Fruit fly (Drosophila melanogaster) whole organism, pupa: Measurements from ENCODE around the gene ca.
A peak's percentile ranks its signal among the peaks of the same experiment; 100 is the strongest.

Source experiments
- CG10348 ChIP-seq: fragments of 200-800 bp; sonication (Bioruptor generic); IDR thresholded peaks from 2 replicates; pipeline ENCODE4 v1.3.6; 2022; ENCODE audit warnings: missing biosample characterization, missing genetic modification characterization
- CG12605 ChIP-seq: fragments of 200-800 bp; sonication (Bioruptor generic); IDR thresholded peaks from 2 replicates; pipeline ENCODE4 v1.3.6; 2022; ENCODE audit warnings: missing biosample characterization, missing genetic modification characterization
- CG13204 ChIP-seq: fragments of 200-800 bp; sonication (Bioruptor generic); optimal IDR thresholded peaks from 2 replicates; lab custom pipeline; 2018; ENCODE audit warnings: missing biosample characterization, mild to moderate bottlenecking, missing genetic modification characterization, moderate library complexity
- CG14655 ChIP-seq: fragments of 200-800 bp; sonication (Bioruptor generic); optimal IDR thresholded peaks from 3 replicates; lab custom pipeline; 2017; ENCODE audit warnings: mild to moderate bottlenecking, missing biosample characterization, missing genetic modification reagents, missing genetic modification characterization
- CG15710 ChIP-seq: fragments of 200-800 bp; sonication (Bioruptor generic); optimal IDR thresholded peaks from 2 replicates; lab custom pipeline; 2018; ENCODE audit warnings: missing biosample characterization, mild to moderate bottlenecking, missing genetic modification characterization, moderate library complexity
- CG17806 ChIP-seq: fragments of 200-800 bp; sonication (Bioruptor generic); optimal IDR thresholded peaks from 2 replicates; lab custom pipeline; 2018; ENCODE audit warnings: missing biosample characterization, mild to moderate bottlenecking, missing genetic modification characterization, moderate library complexity
- CG32121 ChIP-seq: fragments of 200-800 bp; sonication (Bioruptor generic); IDR thresholded peaks from 2 replicates; pipeline ENCODE4 v1.3.6; 2022; ENCODE audit warnings: missing biosample characterization, missing genetic modification characterization
- CG34367 ChIP-seq: fragments of 200-800 bp; sonication (Bioruptor generic); optimal IDR thresholded peaks from 2 replicates; lab custom pipeline; 2018; ENCODE audit warnings: missing biosample characterization, mild to moderate bottlenecking, missing genetic modification characterization
- CG4496 ChIP-seq: fragments of 200-800 bp; sonication (Bioruptor generic); IDR thresholded peaks from 3 replicates; pipeline ENCODE4 v1.3.6; 2022; ENCODE audit warnings: missing biosample characterization, missing genetic modification characterization
- CG8159 ChIP-seq: fragments of 200-800 bp; sonication (Bioruptor generic); optimal IDR thresholded peaks from 3 replicates; lab custom pipeline; 2018; ENCODE audit warnings: missing biosample characterization, mild to moderate bottlenecking, missing genetic modification characterization, moderate library complexity
- CG8301 ChIP-seq: fragments of 200-800 bp; sonication (Bioruptor generic); optimal IDR thresholded peaks from 2 replicates; lab custom pipeline; 2018; ENCODE audit warnings: missing biosample characterization, mild to moderate bottlenecking, missing genetic modification characterization
- CG9948 ChIP-seq: fragments of 200-800 bp; sonication (Bioruptor generic); optimal IDR thresholded peaks from 2 replicates; lab custom pipeline; 2018; ENCODE audit warnings: missing biosample characterization, mild to moderate bottlenecking, missing genetic modification characterization, moderate library complexity
- D1 ChIP-seq: fragments of 200-800 bp; sonication (Bioruptor generic); optimal IDR thresholded peaks from 2 replicates; lab custom pipeline; 2018; ENCODE audit warnings: missing biosample characterization, mild to moderate bottlenecking, missing genetic modification characterization, moderate library complexity
- EcR ChIP-seq: fragments of 200-800 bp; sonication (Bioruptor generic); optimal IDR thresholded peaks from 3 replicates; lab custom pipeline; 2019; ENCODE audit warnings: missing biosample characterization, missing genetic modification characterization, mild to moderate bottlenecking, moderate library complexity, missing genetic modification reagents
- Ets98B ChIP-seq: fragments of 200-800 bp; sonication (Bioruptor generic); IDR thresholded peaks from 2 replicates; pipeline ENCODE4 v1.3.6; 2022; ENCODE audit warnings: missing biosample characterization, missing genetic modification characterization
- Pif1A ChIP-seq: fragments of 200-800 bp; sonication (Bioruptor generic); optimal IDR thresholded peaks from 3 replicates; lab custom pipeline; 2016; ENCODE audit warnings: missing biosample characterization, missing genetic modification characterization
- Pif1B ChIP-seq: fragments of 200-800 bp; sonication (Bioruptor generic); optimal IDR thresholded peaks from 3 replicates; lab custom pipeline; 2016; ENCODE audit warnings: missing biosample characterization, missing genetic modification characterization
- Snoo ChIP-seq: fragments of 200-800 bp; sonication (Bioruptor generic); optimal IDR thresholded peaks from 3 replicates; lab custom pipeline; 2017; ENCODE audit warnings: missing biosample characterization, mild to moderate bottlenecking, missing genetic modification characterization, inconsistent platforms
- fd96Ca ChIP-seq: fragments of 200-800 bp; sonication (Bioruptor generic); IDR thresholded peaks from 3 replicates; pipeline ENCODE4 v1.3.6; 2022; ENCODE audit warnings: missing biosample characterization, missing genetic modification characterization
- gl ChIP-seq: fragments of 200-800 bp; sonication (Bioruptor generic); optimal IDR thresholded peaks from 2 replicates; lab custom pipeline; 2018; ENCODE audit warnings: missing biosample characterization, mild to moderate bottlenecking, missing genetic modification characterization
- rn ChIP-seq: fragments of 200-800 bp; sonication (Bioruptor generic); IDR thresholded peaks from 2 replicates; pipeline ENCODE4 v1.3.6; 2022; ENCODE audit warnings: missing biosample characterization, missing genetic modification characterization

ca gene

dm6 chr3R:29764249-29765042 lies 42.2 kb upstream of the ca start:
- no peak for TF ChIP-seq fd96Ca (GFP tag; lab: Robert Waterston, UW)
- TF ChIP-seq CG13204 = peak; percentile 11
- TF ChIP-seq EcR (GFP tag; lab: Kevin White, UChicago) = peak; percentile 95
- TF ChIP-seq CG10348 (GFP tag; lab: Robert Waterston, UW) = no peak

dm6 chr3R:29765267-29766095 lies 41.1 kb upstream of the ca start, which contains the start of gene kay:
kay (plus strand) TSS chr3R:29765995.
- TF ChIP-seq CG13204 (peak; percentile 7), CG4496 (peak; percentile 42; the same call in 2 of the 3 replicates), gl (tag; lab: Kevin White, UChicago) (no peak)

dm6 chr3R:29767236-29767635 lies 39.4 kb upstream of the ca start:
- TF ChIP-seq D1 (tag; lab: Kevin White, UChicago) (no peak), CG4496 (no peak), CG13204 (no peak), Pif1A (GFP tag; lab: Kevin White, UChicago) (no peak), rn (GFP tag; lab: Robert Waterston, UW) (no peak), Snoo (tag; lab: Kevin White, UChicago) (no peak), gl (tag; lab: Kevin White, UChicago) (no peak), EcR (GFP tag; lab: Kevin White, UChicago) (no peak), Pif1B (no peak), CG15710 (tag; lab: Kevin White, UChicago) (no peak), CG8159 (no peak)

dm6 chr3R:29770930-29771329 lies 35.7 kb upstream of the ca start:
- TF ChIP-seq CG13204 (no peak), CG10348 (GFP tag; lab: Robert Waterston, UW) (no peak), CG4496 (no peak), CG8159 (no peak), CG8301 (tag; lab: Kevin White, UChicago) (no peak), CG17806 (tag; lab: Kevin White, UChicago) (no peak), rn (GFP tag; lab: Robert Waterston, UW) (no peak), Pif1B (no peak), CG12605 (GFP tag; lab: Robert Waterston, UW) (no peak), CG15710 (tag; lab: Kevin White, UChicago) (no peak), D1 (tag; lab: Kevin White, UChicago) (no peak), CG14655 (GFP tag; lab: Kevin White, UChicago) (no peak), Pif1A (GFP tag; lab: Kevin White, UChicago) (no peak), CG9948 (no peak), CG32121 (GFP tag; lab: Robert Waterston, UW) (no peak), gl (tag; lab: Kevin White, UChicago) (no peak), Snoo (tag; lab: Kevin White, UChicago) (no peak), EcR (GFP tag; lab: Kevin White, UChicago) (no peak), CG34367 (tag; lab: Kevin White, UChicago) (no peak), fd96Ca (GFP tag; lab: Robert Waterston, UW) (no peak)

dm6 chr3R:29771645-29772089 lies 34.9 kb upstream of the ca start:
- TF ChIP-seq Ets98B (GFP tag; lab: Robert Waterston, UW) (no peak; the same call in 1 of the 2 replicates), CG8159 (no peak), EcR (GFP tag; lab: Kevin White, UChicago) (peak; percentile 83), fd96Ca (GFP tag; lab: Robert Waterston, UW) (0 out of 3 replicates have a peak, but pooled peaks have one; percentile 37), CG10348 (GFP tag; lab: Robert Waterston, UW) (no peak), rn (GFP tag; lab: Robert Waterston, UW) (no peak), CG12605 (GFP tag; lab: Robert Waterston, UW) (peak; percentile 49), CG34367 (tag; lab: Kevin White, UChicago) (no peak), Pif1A (GFP tag; lab: Kevin White, UChicago) (no peak), D1 (tag; lab: Kevin White, UChicago) (no peak), CG4496 (no peak), CG14655 (GFP tag; lab: Kevin White, UChicago) (no peak), CG32121 (GFP tag; lab: Robert Waterston, UW) (no peak), CG17806 (tag; lab: Kevin White, UChicago) (no peak)
- TF ChIP-seq, all 21 proteins: peak for 3
